Worm (Caenorhabditis elegans): Measurements from ENCODE around the gene act-2.
A peak's percentile ranks its signal among the peaks of the same experiment; 100 is the strongest.

act-2 gene

DNA sequence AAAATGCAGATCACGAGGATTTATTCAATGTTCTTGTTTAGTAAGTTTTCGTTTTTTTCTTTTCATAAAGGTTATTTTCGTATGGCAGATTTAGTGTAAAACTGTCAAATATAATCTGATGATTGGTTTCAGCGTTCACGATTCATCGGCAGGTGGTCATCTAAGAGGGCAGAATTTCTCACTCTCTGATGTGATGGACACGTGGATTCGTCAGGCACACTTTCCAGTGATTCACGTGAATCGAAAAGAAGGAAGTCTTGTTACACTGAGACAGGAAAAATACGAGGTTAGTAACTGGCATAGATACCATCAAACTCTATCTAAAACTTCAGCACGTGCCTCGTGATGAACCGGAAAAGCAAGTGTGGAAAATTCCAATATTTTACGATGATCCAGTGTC is 16.7 kb upstream of the act-2 start:
- TF ChIP-seq Y22D7AL.16 (tag; optimal IDR thresholded peaks at IDR 0.05) (no peak), nhr-232 (tag; optimal IDR thresholded peaks at IDR 0.05) (no peak), elt-2 (tag; optimal IDR thresholded peaks at IDR 0.05) (no peak), lim-6 (tag; optimal IDR thresholded peaks at IDR 0.05) (no peak), hlh-8 (tag; optimal IDR thresholded peaks at IDR 0.05) (no peak), hlh-30 (tag; optimal IDR thresholded peaks at IDR 0.05; ENCODE audit: insufficient read depth) (no peak), ceh-31 (tag; optimal IDR thresholded peaks at IDR 0.05) (no peak), F13H6.1 (tag; optimal IDR thresholded peaks at IDR 0.05) (no peak), nhr-11 (tag; optimal IDR thresholded peaks at IDR 0.05) (no peak)

DNA sequence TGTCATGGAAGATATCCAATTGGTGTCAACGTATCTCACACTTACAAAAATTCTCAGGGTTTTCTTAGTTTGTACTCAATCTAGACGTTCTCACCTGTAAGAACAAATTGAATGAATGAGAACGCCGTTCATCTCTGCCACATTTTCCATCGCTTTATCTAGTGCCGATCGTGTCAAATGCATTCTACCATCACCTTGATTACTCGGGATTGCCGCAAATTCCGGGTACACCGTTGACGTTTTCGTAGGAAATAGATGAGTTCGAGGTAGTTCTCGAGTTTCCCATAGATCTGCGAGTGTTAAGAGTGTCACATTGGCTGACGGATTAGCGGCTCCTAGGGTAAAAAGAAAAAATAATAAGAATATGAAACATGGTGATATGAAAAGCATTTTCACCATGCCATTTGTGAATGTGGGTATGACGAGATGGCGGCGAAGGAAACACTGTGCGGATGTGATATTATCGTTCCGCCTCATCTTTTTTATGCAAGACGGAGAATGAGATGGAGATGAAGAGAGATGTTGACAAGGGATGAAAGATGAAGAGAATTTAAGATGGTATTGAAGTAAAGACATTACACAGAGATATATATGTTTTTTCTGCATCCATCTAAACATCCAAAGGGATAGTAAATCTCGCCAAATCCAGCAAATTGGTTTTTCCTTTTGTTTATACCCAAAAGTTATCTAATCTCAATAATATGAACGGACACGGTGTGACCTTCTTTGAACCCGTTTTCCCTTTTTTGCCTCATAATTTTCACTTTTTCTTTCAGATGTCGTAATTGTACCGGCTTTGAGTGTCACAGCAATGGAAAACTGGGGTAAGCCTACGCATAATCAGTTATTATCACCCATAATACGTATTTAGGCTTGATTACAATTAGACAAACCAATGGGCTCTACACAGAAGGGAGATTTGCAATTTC is 15.5 kb upstream of the act-2 start, which contains the start of gene lact-8:
Gene lact-8 (minus strand): TSS at position 445 of the 929 bp plus-strand sequence.
- TF ChIP-seq hlh-6 (tag; optimal IDR thresholded peaks at IDR 0.05) = no peak
- TF ChIP-seq rnt-1 (tag; optimal IDR thresholded peaks at IDR 0.05) = peak; percentile 69

DNA sequence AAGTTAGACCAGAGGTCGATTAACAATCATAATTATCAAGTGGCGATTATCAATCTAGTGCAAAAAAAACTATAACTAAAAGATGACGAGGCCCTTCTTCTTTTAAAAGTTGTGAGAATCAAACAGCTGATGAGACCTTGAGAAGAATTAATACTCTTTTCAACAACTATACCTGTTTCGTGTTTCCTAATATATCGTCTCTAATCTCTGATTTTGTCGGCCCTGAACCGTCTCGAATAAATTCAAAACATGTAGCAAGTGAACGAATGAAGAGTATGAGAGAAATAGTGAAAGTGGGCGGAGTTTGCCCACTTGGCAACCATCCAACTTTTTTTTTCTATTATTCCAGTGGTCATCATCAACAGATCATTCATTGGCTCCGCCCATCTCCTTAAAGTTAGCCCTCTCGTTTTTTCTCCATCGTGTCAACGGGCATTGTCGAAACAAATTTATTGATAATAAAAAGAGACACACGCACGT is 9.6 kb upstream of the act-2 start, which contains the start of gene Y42A5A.1:
Gene Y42A5A.1 (plus strand): TSS at position 430 of the 480 bp plus-strand sequence.
- TF ChIP-seq hlh-30 (tag; optimal IDR thresholded peaks at IDR 0.05; ENCODE audit: insufficient read depth) (no peak), unc-86 (tag; optimal IDR thresholded peaks at IDR 0.05) (no peak), pha-4 (tag; optimal IDR thresholded peaks at IDR 0.05) (no peak), rnt-1 (tag; optimal IDR thresholded peaks at IDR 0.05) (no peak), nhr-11 (tag; optimal IDR thresholded peaks at IDR 0.05) (no peak), fkh-10 (GFP tag; optimal IDR thresholded peaks at IDR 0.05) (no peak), nhr-232 (tag; optimal IDR thresholded peaks at IDR 0.05) (no peak), unc-42 (tag; optimal IDR thresholded peaks at IDR 0.05) (no peak), ceh-6 (GFP tag; optimal IDR thresholded peaks at IDR 0.05) (no peak), sox-2 (GFP tag; IDR thresholded peaks at IDR 0.05) (no peak), sox-4 (tag; optimal IDR thresholded peaks at IDR 0.05) (no peak), fax-1 (tag; optimal IDR thresholded peaks at IDR 0.05) (no peak), ceh-31 (tag; optimal IDR thresholded peaks at IDR 0.05) (no peak), ahr-1 (tag; optimal IDR thresholded peaks at IDR 0.05) (no peak), hlh-8 (tag; optimal IDR thresholded peaks at IDR 0.05) (no peak), F13H6.1 (tag; optimal IDR thresholded peaks at IDR 0.05) (no peak), pqm-1 (tag; optimal IDR thresholded peaks at IDR 0.05) (no peak)

DNA sequence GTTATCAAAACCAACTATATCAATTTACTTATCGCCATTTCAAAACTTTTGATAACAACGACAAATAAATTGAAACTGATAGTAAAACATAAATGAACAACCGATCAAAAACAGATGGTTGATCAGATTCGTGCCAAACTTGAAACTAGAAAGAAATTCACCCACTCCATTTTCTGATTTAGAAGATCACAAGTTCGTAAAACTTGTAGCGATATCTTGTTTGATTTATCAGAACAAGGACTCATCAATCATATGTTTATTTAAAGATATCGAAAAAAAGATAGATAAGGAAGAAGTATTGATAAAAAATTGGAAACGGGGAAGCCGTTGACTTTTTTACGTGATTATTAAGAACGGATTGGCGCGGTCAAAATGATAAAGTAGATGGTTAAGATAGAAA is 9.2 kb upstream of the act-2 start:
- peak; percentile 98 for TF ChIP-seq elt-2 (tag; optimal IDR thresholded peaks at IDR 0.05)
- no peak for TF ChIP-seq ahr-1 (tag; optimal IDR thresholded peaks at IDR 0.05)

DNA sequence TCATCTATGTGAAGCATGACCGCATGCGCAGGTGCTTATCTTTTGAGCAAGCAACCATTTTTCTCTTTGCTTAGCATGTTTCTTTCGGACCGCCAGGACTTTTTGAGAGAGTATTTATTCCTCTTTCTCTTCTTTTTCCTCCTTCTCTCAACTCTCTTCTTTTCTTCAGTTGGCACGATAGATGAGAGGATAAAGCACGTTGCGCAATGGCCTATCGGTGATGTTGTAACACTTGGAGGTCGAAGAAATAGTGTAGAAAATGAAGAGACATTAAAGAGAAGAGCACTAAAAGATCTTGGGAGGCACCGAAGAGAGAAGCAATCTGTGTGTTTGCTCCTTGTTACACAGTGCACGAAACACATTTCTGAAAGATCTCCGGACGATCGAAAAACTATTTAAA is 5.7 kb upstream of the act-2 start:
- peak; percentile 53 for TF ChIP-seq ceh-31 (tag; optimal IDR thresholded peaks at IDR 0.05)
- no peak for TF ChIP-seq ceh-19 (GFP tag; optimal IDR thresholded peaks at IDR 0.05)
- TF ChIP-seq lim-6 (tag; optimal IDR thresholded peaks at IDR 0.05) = no peak
- peak; percentile 62 for TF ChIP-seq ceh-22 (tag; optimal IDR thresholded peaks at IDR 0.05)
- TF ChIP-seq Y22D7AL.16 (tag; optimal IDR thresholded peaks at IDR 0.05) = no peak
- TF ChIP-seq ceh-14 (tag; optimal IDR thresholded peaks at IDR 0.05) = no peak
- no peak for TF ChIP-seq ceh-45 (GFP tag; IDR thresholded peaks at IDR 0.05)
- peak; percentile 88 for TF ChIP-seq ceh-18 (tag; optimal IDR thresholded peaks at IDR 0.05)
- TF ChIP-seq mec-3 (tag; optimal IDR thresholded peaks at IDR 0.05; ENCODE audit: borderline replicate concordance) = no peak
- peak; percentile 27 for TF ChIP-seq ceh-2 (tag; optimal IDR thresholded peaks at IDR 0.05)
- no peak for TF ChIP-seq ceh-48 (tag; optimal IDR thresholded peaks at IDR 0.05)
- peak; percentile 76 for TF ChIP-seq pat-9 (tag; optimal IDR thresholded peaks at IDR 0.05)
- TF ChIP-seq unc-86 (tag; optimal IDR thresholded peaks at IDR 0.05) = no peak
- TF ChIP-seq ets-4 (tag; optimal IDR thresholded peaks at IDR 0.05) = peak; percentile 1
- peak; percentile 72 for TF ChIP-seq rnt-1 (tag; optimal IDR thresholded peaks at IDR 0.05)
- TF ChIP-seq ama-1 (optimal IDR thresholded peaks at IDR 0.05) = no peak
- peak; percentile 48 for TF ChIP-seq dmd-4 (tag; optimal IDR thresholded peaks at IDR 0.05; ENCODE audit: borderline replicate concordance)
- TF ChIP-seq tbx-2 (tag; optimal IDR thresholded peaks at IDR 0.05) = peak; percentile 65
- no peak for TF ChIP-seq ceh-24 (tag; optimal IDR thresholded peaks at IDR 0.05)
- peak; percentile 79 for TF ChIP-seq unc-55 (GFP tag; optimal IDR thresholded peaks at IDR 0.05)
- peak; percentile 3 for TF ChIP-seq ref-2 (tag; optimal IDR thresholded peaks at IDR 0.05)
- TF ChIP-seq pha-2 (tag; optimal IDR thresholded peaks at IDR 0.05) = peak; percentile 55
- TF ChIP-seq nfya-1 (tag; optimal IDR thresholded peaks at IDR 0.05) = peak; percentile 74
- TF ChIP-seq pax-1 (tag; optimal IDR thresholded peaks at IDR 0.05) = peak; percentile 96
- no peak for TF ChIP-seq ceh-30 (tag; optimal IDR thresholded peaks at IDR 0.05)
- peak; percentile 16 for TF ChIP-seq F13H6.1 (tag; optimal IDR thresholded peaks at IDR 0.05)

All from whole organism, late embryonic.